Worm (Caenorhabditis elegans) whole organism, L4 larva: Measurements from ENCODE around the gene lst-2.

ENCODE experiments used
- aly-2 ChIP-seq: sonication (generic microtip); optimal IDR thresholded peaks from 2 replicates; lab custom pipeline; 2018; ENCODE audit warnings: missing biosample characterization, missing genetic modification characterization
- attf-4 ChIP-seq: sonication (generic microtip); optimal IDR thresholded peaks from 3 replicates; lab custom pipeline; 2017; ENCODE audit warnings: missing biosample characterization, missing genetic modification characterization
- dve-1 ChIP-seq: sonication (generic microtip); optimal IDR thresholded peaks from 2 replicates; lab custom pipeline; 2017; ENCODE audit warnings: antibody characterized with exemption, mild to moderate bottlenecking, missing genetic modification characterization, missing compliant biosample characterization; ENCODE audit not compliant: insufficient read depth

- TF ChIP-seq attf-4 (no peak), aly-2 (no peak), dve-1 (tag; lab: Kevin White, UChicago) (no peak)
These were observed 5.5 kb downstream of the lst-2 start, which contains the start of gene R160.12 for ce11 chrX:4377689-4378088.
